Worm (Caenorhabditis elegans): ENCODE results near the gene T22F7.4.
A peak's percentile ranks its signal among the peaks of the same experiment; 100 is the strongest.

The T22F7.4 gene

DNA sequence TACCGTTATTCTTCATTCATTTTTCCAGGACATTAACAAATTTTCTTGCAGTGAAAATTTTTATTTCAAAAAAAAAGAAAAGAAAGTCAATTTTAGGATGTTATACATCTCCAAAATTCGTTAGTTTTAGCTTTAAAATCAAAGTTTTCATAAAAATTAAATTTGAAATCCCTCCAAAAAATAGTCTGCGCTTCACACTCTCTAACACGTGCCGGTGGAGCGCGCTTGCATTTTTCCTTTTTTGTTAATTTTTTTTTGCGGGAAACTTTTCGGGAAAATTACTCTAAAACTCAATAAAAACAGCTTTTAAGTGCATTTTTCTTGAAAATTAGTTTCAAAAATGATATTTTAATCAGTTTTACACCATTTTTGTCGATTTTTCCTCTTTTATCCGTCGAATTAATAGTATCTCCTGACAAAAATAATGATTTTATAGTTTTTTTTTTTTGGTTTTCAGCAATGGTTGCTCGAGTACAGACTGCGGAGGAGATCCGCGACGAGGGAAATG is 35.6 kb downstream of the T22F7.4 start, which contains the start of gene unc-45 (continued):
- TF ChIP-seq ets-5 (GFP tag; IDR thresholded peaks at IDR 0.05) = no peak
- TF ChIP-seq mab-9 (GFP tag; IDR thresholded peaks at IDR 0.05) = no peak
- no peak for TF ChIP-seq elt-2 (tag; optimal IDR thresholded peaks at IDR 0.05)
- TF ChIP-seq zip-4 (GFP tag; optimal IDR thresholded peaks at IDR 0.05) = no peak
- peak; percentile 91 to 94 (median 92) for TF ChIP-seq dpl-1 (GFP tag; optimal IDR thresholded peaks at IDR 0.05)
- TF ChIP-seq ceh-82 (tag; optimal IDR thresholded peaks at IDR 0.05) = peak; percentile 38 to 73 (median 64)
- no peak for TF ChIP-seq ceh-90 (tag; optimal IDR thresholded peaks at IDR 0.05)
- peak; percentile 94 to 96 for TF ChIP-seq lin-35 (GFP tag; optimal IDR thresholded peaks at IDR 0.05)
- TF ChIP-seq mdl-1 (tag; optimal IDR thresholded peaks at IDR 0.05) = no peak
- no peak for TF ChIP-seq C34B4.2 (tag; optimal IDR thresholded peaks at IDR 0.05)
- no peak for TF ChIP-seq ztf-4 (tag; optimal IDR thresholded peaks at IDR 0.05)
- TF ChIP-seq lin-14 (GFP tag; optimal IDR thresholded peaks at IDR 0.05) = no peak
- TF ChIP-seq vab-15 (tag; optimal IDR thresholded peaks at IDR 0.05) = no peak
- no peak for TF ChIP-seq alr-1 (tag; optimal IDR thresholded peaks at IDR 0.05; ENCODE audit: borderline replicate concordance)
- peak; percentile 51 for TF ChIP-seq nhr-20 (tag; optimal IDR thresholded peaks at IDR 0.05)
- no peak for TF ChIP-seq nhr-28 (tag; optimal IDR thresholded peaks at IDR 0.05)
- TF ChIP-seq mef-2 (tag; optimal IDR thresholded peaks at IDR 0.05) = no peak
- TF ChIP-seq elt-3 (tag; optimal IDR thresholded peaks at IDR 0.05) = peak in 1 of 6 experiments; percentile 17
- TF ChIP-seq hlh-17 (GFP tag; optimal IDR thresholded peaks at IDR 0.05; ENCODE audit: borderline replicate concordance) = no peak
- TF ChIP-seq snpc-4 (tag; optimal IDR thresholded peaks at IDR 0.05) = no peak
- no peak for TF ChIP-seq unc-62 (GFP tag; optimal IDR thresholded peaks at IDR 0.05)
- no peak for TF ChIP-seq egl-27 (tag; optimal IDR thresholded peaks at IDR 0.05)
- no peak for TF ChIP-seq nhr-85 (tag)
- TF ChIP-seq swsn-7 (tag; optimal IDR thresholded peaks at IDR 0.05) = peak; percentile 53
- peak; percentile 28 for TF ChIP-seq rnt-1 (tag; optimal IDR thresholded peaks at IDR 0.05)
- TF ChIP-seq dsc-1 (tag; optimal IDR thresholded peaks at IDR 0.05) = no peak
- TF ChIP-seq efl-1 (optimal IDR thresholded peaks at IDR 0.05) = peak; percentile 79 to 94
- peak; percentile 93 to 99 for TF ChIP-seq efl-1 (GFP tag; optimal IDR thresholded peaks at IDR 0.05 in 1 of 2)
- no peak for TF ChIP-seq sup-37 (GFP tag; optimal IDR thresholded peaks at IDR 0.05)
- no peak for TF ChIP-seq hpl-2 (GFP tag; optimal IDR thresholded peaks at IDR 0.05)
- TF ChIP-seq sox-4 (tag; optimal IDR thresholded peaks at IDR 0.05) = no peak
- no peak for TF ChIP-seq efl-3 (GFP tag; optimal IDR thresholded peaks at IDR 0.05)
- peak; percentile 66 for TF ChIP-seq nhr-71 (tag; optimal IDR thresholded peaks at IDR 0.05)
- peak; percentile 63 for TF ChIP-seq nhr-47 (tag; optimal IDR thresholded peaks at IDR 0.05)
- TF ChIP-seq irx-1 (tag; optimal IDR thresholded peaks at IDR 0.05) = no peak
- TF ChIP-seq Y116A8C.19 (tag; optimal IDR thresholded peaks at IDR 0.05; ENCODE audit: borderline replicate concordance) = no peak
- no peak for TF ChIP-seq ama-1 (optimal IDR thresholded peaks at IDR 0.05)
- peak; percentile 35 for TF ChIP-seq fos-1 (tag; optimal IDR thresholded peaks at IDR 0.05)
- TF ChIP-seq nhr-84 (tag; optimal IDR thresholded peaks at IDR 0.05) = no peak
- no peak for TF ChIP-seq aly-2 (tag; optimal IDR thresholded peaks at IDR 0.05)
- no peak for TF ChIP-seq nhr-76 (tag; optimal IDR thresholded peaks at IDR 0.05)
- no peak for TF ChIP-seq pax-3 (tag; optimal IDR thresholded peaks at IDR 0.05)
- TF ChIP-seq ceh-88 (GFP tag; IDR thresholded peaks at IDR 0.05) = no peak
- TF ChIP-seq tbx-2 (tag; optimal IDR thresholded peaks at IDR 0.05) = peak; percentile 40
- peak; percentile 7 for TF ChIP-seq nhr-77 (tag; optimal IDR thresholded peaks at IDR 0.05)
- peak; percentile 63 for TF ChIP-seq lin-13 (GFP tag; optimal IDR thresholded peaks at IDR 0.05)
- no peak for TF ChIP-seq sptf-1 (tag; optimal IDR thresholded peaks at IDR 0.05)
